Worm (Caenorhabditis elegans) whole organism, mixed stage, embryonic: Measurements from ENCODE around the gene rbm-39.

Experiments used
- blmp-1 ChIP-seq: fragments of 150-350 bp; optimal IDR thresholded peaks from 2 replicates; lab custom pipeline; 2014; ENCODE audit warnings: missing biosample characterization, missing genetic modification characterization
- mab-5 ChIP-seq: fragments of 150-350 bp; optimal IDR thresholded peaks from 2 replicates; lab custom pipeline; 2014; ENCODE audit warnings: missing biosample characterization, missing genetic modification characterization
- nhr-237 ChIP-seq: fragments of 150-350 bp; optimal IDR thresholded peaks from 2 replicates; lab custom pipeline; 2014; ENCODE audit warnings: missing biosample characterization, missing genetic modification characterization

DNA sequence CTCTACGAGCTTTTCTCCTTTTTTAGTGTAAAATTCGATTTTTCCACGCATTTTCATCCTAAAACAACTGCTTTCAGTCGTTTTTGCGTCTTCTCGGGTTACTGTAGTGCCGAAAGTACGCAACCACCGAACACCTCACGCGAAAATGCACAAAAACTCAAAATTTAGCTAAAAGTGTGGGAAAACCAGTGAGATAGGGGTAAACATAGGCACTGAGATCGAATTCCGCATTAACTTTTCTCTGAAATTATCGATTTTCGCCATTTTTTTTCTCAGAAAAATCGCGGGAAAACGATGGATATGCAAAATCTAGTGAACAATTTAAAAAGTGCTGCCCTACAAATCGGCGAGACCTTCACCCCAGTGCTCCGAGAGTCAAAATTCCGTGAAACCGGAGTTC is 2.2 kb upstream of the rbm-39 start, which contains the start of gene atg-3:
- TF ChIP-seq nhr-237 (tag; lab: Kevin White, UChicago), result no peak
- no peak for TF ChIP-seq mab-5 (tag; lab: Kevin White, UChicago)
- no peak for TF ChIP-seq blmp-1 (tag; lab: Kevin White, UChicago)
